Fruit fly (Drosophila melanogaster) S2 (cell line): ENCODE data around the gene CG10513.

Experiments used
- CG8478 ChIP-seq: fragments of >200 bp; optimal IDR thresholded peaks from 2 replicates; lab custom pipeline; 2018
- CTCF ChIP-seq, 2 experiments: fragments of >200 bp; optimal IDR thresholded peaks; 2 replicates each; lab custom pipeline; 2018

DNA sequence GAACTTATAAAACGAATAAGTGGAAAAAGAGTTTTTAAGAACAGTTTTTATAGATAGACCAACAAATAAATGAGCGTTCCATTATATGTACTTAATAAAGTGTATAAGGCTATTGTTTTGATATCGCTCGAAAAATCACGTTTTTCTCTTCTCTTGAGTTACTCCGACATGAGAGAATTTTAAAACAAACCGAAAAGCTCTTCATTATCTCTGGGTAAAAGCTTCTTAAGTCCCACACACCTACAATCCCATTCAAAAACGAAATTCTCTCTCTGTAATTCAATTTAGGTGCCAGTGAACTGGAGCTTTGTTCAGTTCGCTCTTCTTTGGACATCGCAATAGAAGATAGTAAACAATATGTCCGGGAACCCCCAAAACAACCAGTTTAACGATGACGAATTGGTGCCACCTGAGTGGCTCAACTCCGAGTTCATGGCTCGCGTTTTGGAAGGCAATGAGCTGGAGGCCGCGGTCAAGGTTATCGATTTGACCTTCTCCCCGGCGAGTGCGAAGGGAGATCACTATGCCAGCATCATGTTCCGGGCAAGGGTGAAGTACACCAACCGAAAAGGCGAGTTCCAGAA lies 26.9 kb upstream of the CG10513 start, which contains the start of gene CG31436:
- no peak for TF ChIP-seq CG8478 (lab: Kevin White, UChicago)
- no peak for TF ChIP-seq CTCF (optimal IDR thresholded peaks at IDR 0.05; lab: Kevin White, UChicago)
